Worm (Caenorhabditis elegans) whole organism, L2 larva: ENCODE results near the gene fbxb-41.

Experiments
- ZK546.5 ChIP-seq: sonication (generic microtip); optimal IDR thresholded peaks from 2 replicates; lab custom pipeline; 2017; ENCODE audit warnings: missing biosample characterization, missing genetic modification characterization
- alr-1 ChIP-seq: fragments of 150-350 bp; optimal IDR thresholded peaks from 2 replicates; lab custom pipeline; 2014; ENCODE audit warnings: missing biosample characterization, missing genetic modification characterization
- blmp-1 ChIP-seq: sonication (generic microtip); optimal IDR thresholded peaks from 2 replicates; lab custom pipeline; 2017; ENCODE audit warnings: missing genetic modification characterization, mild to moderate bottlenecking, missing compliant biosample characterization, antibody characterized with exemption, moderate library complexity; ENCODE audit not compliant: insufficient read depth
- elt-3 ChIP-seq: sonication (generic microtip); optimal IDR thresholded peaks from 2 replicates; lab custom pipeline; 2017; ENCODE audit warnings: missing biosample characterization, missing genetic modification characterization
- lsy-2 ChIP-seq, 2 experiments: fragments of 150-350 bp in 1 of 2; sonication (generic microtip) in 1 of 2; optimal IDR thresholded peaks; 2 replicates each; lab custom pipeline; 2014 to 2017; ENCODE audit warnings: missing biosample characterization in 2 of 2, missing genetic modification characterization in 2 of 2
- nhr-11 ChIP-seq: fragments of 150-350 bp; optimal IDR thresholded peaks from 2 replicates; lab custom pipeline; 2014; ENCODE audit warnings: missing biosample characterization, missing genetic modification characterization
- nhr-6 ChIP-seq: fragments of 150-350 bp; optimal IDR thresholded peaks from 2 replicates; lab custom pipeline; 2014; ENCODE audit warnings: missing biosample characterization, missing genetic modification characterization
- unc-39 ChIP-seq: fragments of 150-350 bp; optimal IDR thresholded peaks from 2 replicates; lab custom pipeline; 2014; ENCODE audit warnings: missing biosample characterization, missing genetic modification characterization
- unc-62 ChIP-seq: fragments of 150-350 bp; optimal IDR thresholded peaks from 2 replicates; lab custom pipeline; 2014; ENCODE audit warnings: missing biosample characterization, missing genetic modification reagents, missing genetic modification characterization
- zag-1 ChIP-seq: fragments of 150-350 bp; optimal IDR thresholded peaks from 2 replicates; lab custom pipeline; 2014; ENCODE audit warnings: missing biosample characterization, missing genetic modification characterization
- ztf-1 ChIP-seq: fragments of 200-800 bp; sonication (Bioruptor generic); conservative IDR thresholded peaks from 2 replicates; pipeline ENCODE4 v1.3.6; 2022; ENCODE audit warnings: missing genetic modification characterization, missing compliant biosample characterization
- ztf-4 ChIP-seq: fragments of 150-350 bp; optimal IDR thresholded peaks from 2 replicates; lab custom pipeline; 2014; ENCODE audit warnings: missing biosample characterization, missing genetic modification characterization

DNA sequence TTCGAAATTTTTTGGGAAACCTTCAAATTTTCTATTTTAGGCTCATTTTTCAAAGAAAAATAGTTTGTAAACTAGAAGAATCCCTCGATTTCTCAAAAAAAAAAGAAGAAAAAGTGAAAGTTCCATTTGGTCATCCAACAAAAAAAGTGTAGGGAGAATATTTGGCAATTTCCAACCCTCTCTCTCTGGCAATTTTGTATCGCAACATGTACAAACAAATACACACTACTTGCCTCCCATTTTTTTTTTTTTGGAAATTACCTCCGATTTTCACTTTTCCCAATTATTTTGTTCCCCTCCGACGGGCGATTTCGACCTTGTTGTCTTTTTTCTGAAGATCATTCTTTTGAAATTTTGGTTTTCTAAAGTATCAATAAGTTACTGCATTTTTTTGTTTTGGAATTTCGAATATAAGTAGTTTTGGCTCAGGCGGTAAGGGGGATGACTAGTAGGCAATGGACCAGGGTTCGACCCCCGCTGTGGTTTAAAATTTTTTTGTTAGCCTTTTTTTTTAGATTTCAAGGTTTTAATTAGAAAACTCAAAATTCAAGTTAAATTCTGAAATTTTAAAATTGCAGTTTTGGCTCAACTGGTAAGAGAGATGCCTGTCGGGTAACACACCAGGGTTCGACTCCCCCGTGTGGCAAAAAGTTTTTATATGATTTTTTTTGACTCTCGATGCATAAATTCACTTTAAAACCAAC lies 46.6 kb upstream of the fbxb-41 start:
- TF ChIP-seq zag-1 (no peak), ztf-1 (GFP tag; lab: Robert Waterston, UW) (no peak), blmp-1 (tag; lab: Kevin White, UChicago) (peak; percentile 51), alr-1 (tag; lab: Kevin White, UChicago) (no peak), nhr-6 (tag; lab: Kevin White, UChicago) (no peak), elt-3 (tag; lab: Kevin White, UChicago) (no peak), ZK546.5 (tag; lab: Kevin White, UChicago) (no peak), unc-39 (tag; lab: Kevin White, UChicago) (no peak), unc-62 (no peak), nhr-11 (no peak), lsy-2 (tag; optimal IDR thresholded peaks at IDR 0.05; lab: Kevin White, UChicago) (no peak), ztf-4 (tag; lab: Kevin White, UChicago) (no peak)
